Fruit fly (Drosophila melanogaster) whole organism, embryonic: ENCODE results near the gene Hmt4-20.

Source experiments
- ATbp ChIP-seq: fragments of 200-800 bp; sonication (Bioruptor generic); optimal IDR thresholded peaks from 2 replicates; lab custom pipeline; 2017; ENCODE audit warnings: missing biosample characterization, mild to moderate bottlenecking, missing genetic modification characterization, missing genetic modification reagents
- Ada2b ChIP-seq: fragments of 200-800 bp; sonication (Bioruptor generic); IDR thresholded peaks from 2 replicates; pipeline ENCODE4 v1.3.6; 2022; ENCODE audit warnings: missing biosample characterization, missing genetic modification characterization
- Bgb ChIP-seq: fragments of 200-800 bp; sonication (Bioruptor generic); IDR thresholded peaks from 2 replicates; pipeline ENCODE4 v1.3.6; 2022; ENCODE audit warnings: missing biosample characterization, missing genetic modification characterization; ENCODE audit not compliant: partially characterized antibody
- CG10431 ChIP-seq: fragments of 200-800 bp; sonication (Bioruptor generic); optimal IDR thresholded peaks from 3 replicates; lab custom pipeline; 2018; ENCODE audit warnings: missing biosample characterization, mild to moderate bottlenecking, missing genetic modification characterization
- CG10959 ChIP-seq: fragments of 200-800 bp; sonication (Bioruptor generic); IDR thresholded peaks from 2 replicates; pipeline ENCODE4 v1.3.6; 2022; ENCODE audit warnings: missing biosample characterization, missing genetic modification characterization
- CG12299 ChIP-seq: fragments of 200-800 bp; sonication (Bioruptor generic); optimal IDR thresholded peaks from 2 replicates; lab custom pipeline; 2018; ENCODE audit warnings: missing biosample characterization, mild to moderate bottlenecking, missing genetic modification characterization
- CG14441 ChIP-seq: fragments of 200-800 bp; sonication (Bioruptor generic); IDR thresholded peaks from 2 replicates; pipeline ENCODE4 v1.3.6; 2022; ENCODE audit warnings: missing biosample characterization, missing genetic modification characterization
- CG14667 ChIP-seq: fragments of 200-800 bp; sonication (Bioruptor generic); IDR thresholded peaks from 2 replicates; pipeline ENCODE4 v1.3.6; 2022; ENCODE audit warnings: missing biosample characterization, missing genetic modification characterization
- CG1603 ChIP-seq: fragments of 200-800 bp; sonication (Bioruptor generic); optimal IDR thresholded peaks from 2 replicates; lab custom pipeline; 2019; ENCODE audit warnings: missing biosample characterization, mild to moderate bottlenecking, missing genetic modification characterization, moderate library complexity
- CG17186 ChIP-seq: fragments of 200-800 bp; sonication (Bioruptor generic); optimal IDR thresholded peaks from 3 replicates; lab custom pipeline; 2017; ENCODE audit warnings: missing biosample characterization, missing genetic modification reagents, missing genetic modification characterization
- CG17385 ChIP-seq: fragments of 200-800 bp; sonication (Bioruptor generic); optimal IDR thresholded peaks from 3 replicates; lab custom pipeline; 2018; ENCODE audit warnings: missing biosample characterization, mild to moderate bottlenecking, missing genetic modification characterization
- CG18619 ChIP-seq: fragments of 200-800 bp; sonication (Bioruptor generic); optimal IDR thresholded peaks from 3 replicates; lab custom pipeline; 2017; ENCODE audit warnings: missing biosample characterization, mild to moderate bottlenecking, missing genetic modification characterization
- CG2889 ChIP-seq: fragments of 200-800 bp; sonication (Bioruptor generic); IDR thresholded peaks from 3 replicates; pipeline ENCODE4 v1.3.6; 2022; ENCODE audit warnings: missing biosample characterization, missing genetic modification characterization
- CG33213 ChIP-seq: fragments of 200-800 bp; sonication (Bioruptor generic); optimal IDR thresholded peaks from 3 replicates; lab custom pipeline; 2016; ENCODE audit warnings: missing biosample characterization, missing genetic modification characterization
- CG7963 ChIP-seq: fragments of 200-800 bp; sonication (Bioruptor generic); IDR thresholded peaks from 3 replicates; pipeline ENCODE4 v1.3.6; 2022; ENCODE audit warnings: missing biosample characterization, missing genetic modification characterization; ENCODE audit not compliant: partially characterized antibody
- CG8281 ChIP-seq: fragments of 200-800 bp; sonication (Bioruptor generic); optimal IDR thresholded peaks from 2 replicates; lab custom pipeline; 2018; ENCODE audit warnings: missing biosample characterization, mild to moderate bottlenecking, missing genetic modification characterization, moderate library complexity
- Doc2 ChIP-seq: fragments of 200-800 bp; sonication (Bioruptor generic); IDR thresholded peaks from 2 replicates; pipeline ENCODE4 v1.3.6; 2022; ENCODE audit warnings: missing biosample characterization, missing genetic modification characterization
- Elba2 ChIP-seq: fragments of 200-800 bp; sonication (Bioruptor generic); optimal IDR thresholded peaks from 3 replicates; lab custom pipeline; 2016; ENCODE audit warnings: missing biosample characterization, missing genetic modification characterization
- Fer2 ChIP-seq: fragments of 200-800 bp; sonication (Bioruptor generic); optimal IDR thresholded peaks from 2 replicates; lab custom pipeline; 2018; ENCODE audit warnings: missing biosample characterization, mild to moderate bottlenecking, missing genetic modification characterization, moderate library complexity
- HLH4C ChIP-seq: fragments of 200-800 bp; sonication (Bioruptor generic); IDR thresholded peaks from 3 replicates; pipeline ENCODE4 v1.3.6; 2022; ENCODE audit warnings: missing biosample characterization, missing genetic modification characterization; ENCODE audit not compliant: partially characterized antibody
- Hey ChIP-seq: fragments of 200-800 bp; sonication (Bioruptor generic); optimal IDR thresholded peaks from 3 replicates; lab custom pipeline; 2018; ENCODE audit warnings: missing biosample characterization, mild to moderate bottlenecking, missing genetic modification characterization
- HmgZ ChIP-seq: fragments of 200-800 bp; sonication (Bioruptor generic); optimal IDR thresholded peaks from 2 replicates; lab custom pipeline; 2018; ENCODE audit warnings: missing biosample characterization, mild to moderate bottlenecking, missing genetic modification characterization
- Hr39 ChIP-seq: fragments of >200 bp; optimal IDR thresholded peaks from 2 replicates; lab custom pipeline; 2017
- Lhr ChIP-seq: fragments of 200-800 bp; sonication (Bioruptor generic); optimal IDR thresholded peaks from 3 replicates; lab custom pipeline; 2017; ENCODE audit warnings: mild to moderate bottlenecking, missing biosample characterization, missing genetic modification reagents, missing genetic modification characterization
- MTF-1 ChIP-seq: fragments of 200-800 bp; sonication (Bioruptor generic); optimal IDR thresholded peaks from 2 replicates; lab custom pipeline; 2018; ENCODE audit warnings: missing biosample characterization, mild to moderate bottlenecking, missing genetic modification characterization, borderline replicate concordance
- Mes4 ChIP-seq: fragments of 200-800 bp; sonication (Bioruptor generic); optimal IDR thresholded peaks from 2 replicates; lab custom pipeline; 2016; ENCODE audit warnings: missing biosample characterization, missing genetic modification characterization
- Oaz ChIP-seq: fragments of 200-800 bp; sonication (Bioruptor generic); IDR thresholded peaks from 2 replicates; pipeline ENCODE4 v1.3.6; 2022; ENCODE audit warnings: missing biosample characterization, missing genetic modification characterization
- Side ChIP-seq: fragments of 200-800 bp; sonication (Bioruptor generic); optimal IDR thresholded peaks from 2 replicates; lab custom pipeline; 2016; ENCODE audit warnings: missing biosample characterization, missing genetic modification characterization
- Sin3A ChIP-seq: fragments of >200 bp; optimal IDR thresholded peaks from 2 replicates; lab custom pipeline; 2018
- Usf ChIP-seq: fragments of 200-800 bp; sonication (Bioruptor generic); optimal IDR thresholded peaks from 2 replicates; lab custom pipeline; 2017; ENCODE audit warnings: missing genotype, missing biosample characterization, missing genetic modification characterization
- abd-A ChIP-seq: fragments of 200-800 bp; sonication (Bioruptor generic); optimal IDR thresholded peaks from 3 replicates; lab custom pipeline; 2019; ENCODE audit warnings: missing biosample characterization, mild to moderate bottlenecking, missing genetic modification characterization, moderate library complexity
- bsh ChIP-seq, 2 experiments: fragments of 200-800 bp; sonication (Bioruptor generic); optimal IDR thresholded peaks; 2 replicates each; lab custom pipeline; 2017 to 2018; ENCODE audit warnings: mild to moderate bottlenecking in 2 of 2, missing biosample characterization in 2 of 2, missing genetic modification characterization in 2 of 2, moderate library complexity in 1 of 2
- da ChIP-seq: fragments of 200-800 bp; sonication (Bioruptor generic); optimal IDR thresholded peaks from 2 replicates; lab custom pipeline; 2016; ENCODE audit warnings: missing biosample characterization, missing genetic modification characterization
- ems ChIP-seq: fragments of 200-800 bp; sonication (Bioruptor generic); optimal IDR thresholded peaks from 3 replicates; lab custom pipeline; 2016; ENCODE audit warnings: missing biosample characterization, missing genetic modification characterization
- gcm2 ChIP-seq: fragments of 200-800 bp; sonication (Bioruptor generic); optimal IDR thresholded peaks from 2 replicates; lab custom pipeline; 2016; ENCODE audit warnings: missing biosample characterization, missing genetic modification characterization
- hb ChIP-seq: fragments of 200-800 bp; sonication (Bioruptor generic); IDR thresholded peaks from 3 replicates; pipeline ENCODE4 v1.3.6; 2022; ENCODE audit warnings: missing biosample characterization, missing genetic modification characterization; ENCODE audit not compliant: partially characterized antibody
- insv ChIP-seq, 2 experiments: fragments of 200-800 bp; sonication (Bioruptor generic); optimal IDR thresholded peaks; 3 replicates each; lab custom pipeline; 2016 to 2018; ENCODE audit warnings: missing biosample characterization in 2 of 2, missing genetic modification characterization in 2 of 2
- kah ChIP-seq: fragments of 200-800 bp; sonication (Bioruptor generic); optimal IDR thresholded peaks from 2 replicates; lab custom pipeline; 2018; ENCODE audit warnings: missing biosample characterization, mild to moderate bottlenecking, missing genetic modification characterization
- knrl ChIP-seq: fragments of 200-800 bp; sonication (Bioruptor generic); IDR thresholded peaks from 3 replicates; pipeline ENCODE4 v1.3.6; 2022; ENCODE audit warnings: missing biosample characterization, missing genetic modification characterization; ENCODE audit not compliant: partially characterized antibody
- maf-S ChIP-seq: fragments of 200-800 bp; sonication (Bioruptor generic); optimal IDR thresholded peaks from 2 replicates; lab custom pipeline; 2016; ENCODE audit warnings: missing biosample characterization, missing genetic modification characterization
- mirr ChIP-seq: fragments of 200-800 bp; sonication (Bioruptor generic); optimal IDR thresholded peaks from 3 replicates; lab custom pipeline; 2018; ENCODE audit warnings: missing biosample characterization, mild to moderate bottlenecking, missing genetic modification characterization
- onecut ChIP-seq: fragments of 200-800 bp; sonication (Bioruptor generic); IDR thresholded peaks from 2 replicates; pipeline ENCODE4 v1.3.6; 2022; ENCODE audit warnings: missing biosample characterization, missing genetic modification characterization
- prd ChIP-seq, 3 experiments: fragments of >200 bp in 2 of 3; fragments of 200-800 bp in 1 of 3; sonication (Bioruptor generic) in 1 of 3; optimal IDR thresholded peaks in 2 of 3; IDR thresholded peaks in 1 of 3; 2 replicates in 2 of 3; 3 replicates in 1 of 3; pipeline versions ENCODE4 v1.3.6 to Lab custom; 2017 to 2022; ENCODE audit warnings: missing biosample characterization in 1 of 3, missing genetic modification characterization in 1 of 3
- row ChIP-seq: fragments of 200-800 bp; sonication (Bioruptor generic); IDR thresholded peaks from 3 replicates; pipeline ENCODE4 v1.3.6; 2022; ENCODE audit warnings: missing biosample characterization, missing genetic modification characterization
- sr ChIP-seq: fragments of 200-800 bp; sonication (Bioruptor generic); IDR thresholded peaks from 3 replicates; pipeline ENCODE4 v1.3.6; 2022; ENCODE audit warnings: missing biosample characterization, missing genetic modification characterization
- tio ChIP-seq: fragments of 200-800 bp; sonication (Bioruptor generic); optimal IDR thresholded peaks from 2 replicates; lab custom pipeline; 2017; ENCODE audit warnings: missing biosample characterization, missing genetic modification characterization, inconsistent platforms
- twi ChIP-seq: fragments of 200-800 bp; optimal IDR thresholded peaks from 2 replicates; lab custom pipeline; 2019; ENCODE audit warnings: missing biosample characterization, mild to moderate bottlenecking, missing genetic modification characterization, moderate library complexity
- usp ChIP-seq: fragments of >200 bp; optimal IDR thresholded peaks from 2 replicates; lab custom pipeline; 2017; ENCODE audit warnings: missing biosample characterization, missing genetic modification characterization
- vfl ChIP-seq: fragments of 200-800 bp; sonication (Bioruptor generic); optimal IDR thresholded peaks from 2 replicates; lab custom pipeline; 2016; ENCODE audit warnings: missing biosample characterization, missing genetic modification characterization
- zf30C ChIP-seq: fragments of 200-800 bp; sonication (Bioruptor generic); optimal IDR thresholded peaks from 3 replicates; lab custom pipeline; 2018; ENCODE audit warnings: missing biosample characterization, mild to moderate bottlenecking, missing genetic modification characterization
- zfh1 ChIP-seq: fragments of 200-800 bp; sonication (Bioruptor generic); IDR thresholded peaks from 3 replicates; pipeline ENCODE4 v1.3.6; 2022; ENCODE audit warnings: missing biosample characterization, missing genetic modification characterization
- zfh2 ChIP-seq: fragments of 200-800 bp; sonication (Bioruptor generic); optimal IDR thresholded peaks from 2 replicates; lab custom pipeline; 2016; ENCODE audit warnings: missing biosample characterization, missing genetic modification characterization

Hmt4-20 gene

DNA sequence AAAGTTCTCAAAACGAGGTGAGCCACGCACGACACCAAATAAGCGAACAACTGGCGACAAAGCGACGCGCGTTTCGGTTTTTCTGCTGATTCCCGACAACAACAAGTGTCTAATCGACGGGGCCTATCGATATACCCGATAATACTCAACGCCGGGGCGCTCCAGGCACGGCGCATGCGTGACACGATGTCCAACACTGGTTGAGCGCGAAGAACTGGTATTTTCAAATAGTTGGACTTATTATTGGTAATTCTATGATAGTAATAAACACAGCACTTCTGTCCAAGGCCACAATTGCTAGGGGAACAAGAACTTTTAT, 38.4 kb downstream of the Hmt4-20 start (continued):
- TF ChIP-seq zf30C (GFP tag; lab: Kevin White, UChicago) (no peak), knrl (GFP tag; lab: Robert Waterston, UW) (peak; percentile 72), CG18619 (GFP tag; lab: Kevin White, UChicago) (no peak), CG12299 (tag; lab: Kevin White, UChicago) (no peak), CG10959 (GFP tag; lab: Robert Waterston, UW) (no peak), insv (GFP tag; optimal IDR thresholded peaks at IDR 0.05; lab: Kevin White, UChicago) (no peak), hb (0 out of 3 replicates have a peak, but pooled peaks have one; percentile 59), abd-A (tag; lab: Kevin White, UChicago) (no peak), HLH4C (peak; percentile 69), ATbp (no peak), prd (optimal IDR thresholded peaks at IDR 0.05; lab: Kevin White, UChicago) (no peak), prd (GFP tag; IDR thresholded peaks at IDR 0.05; lab: Robert Waterston, UW) (0 out of 3 replicates have a peak, but pooled peaks have one; percentile 27), CG1603 (tag; lab: Kevin White, UChicago) (peak; percentile 70), Lhr (no peak), twi (tag; lab: Kevin White, UChicago) (no peak), ems (GFP tag; lab: Kevin White, UChicago) (no peak), zfh2 (GFP tag; lab: Kevin White, UChicago) (peak; percentile 35), CG10431 (no peak), CG33213 (no peak), Side (GFP tag; lab: Kevin White, UChicago) (no peak), kah (GFP tag; lab: Kevin White, UChicago) (peak; percentile 88), CG14441 (GFP tag; lab: Robert Waterston, UW) (no peak), Hey (no peak), row (GFP tag; lab: Robert Waterston, UW) (0 out of 3 replicates have a peak, but pooled peaks have one; percentile 8), HmgZ (tag; lab: Kevin White, UChicago) (peak; percentile 41), CG14667 (no peak), CG17385 (GFP tag; lab: Kevin White, UChicago) (no peak), usp (no peak), Oaz (GFP tag; lab: Robert Waterston, UW) (no peak), CG2889 (GFP tag; lab: Robert Waterston, UW) (no peak), MTF-1 (GFP tag; lab: Kevin White, UChicago) (no peak), CG7963 (GFP tag; lab: Robert Waterston, UW) (peak; percentile 64; the same call in 2 of the 3 replicates), da (GFP tag; lab: Kevin White, UChicago) (no peak), onecut (GFP tag; lab: Robert Waterston, UW) (no peak), Bgb (GFP tag; lab: Robert Waterston, UW) (peak; percentile 82), bsh (GFP tag; optimal IDR thresholded peaks at IDR 0.05; lab: Kevin White, UChicago) (no peak), CG8281 (tag; lab: Kevin White, UChicago) (no peak), sr (GFP tag; lab: Robert Waterston, UW) (no peak), vfl (GFP tag; lab: Kevin White, UChicago) (no peak), Sin3A (lab: Kevin White, UChicago) (peak; percentile 26), Fer2 (tag; lab: Kevin White, UChicago) (no peak), CG17186 (GFP tag; lab: Kevin White, UChicago) (peak; percentile 93), Doc2 (GFP tag; lab: Robert Waterston, UW) (no peak), zfh1 (GFP tag; lab: Robert Waterston, UW) (no peak), Usf (GFP tag; lab: Kevin White, UChicago) (no peak), mirr (GFP tag; lab: Kevin White, UChicago) (no peak), maf-S (no peak), tio (GFP tag; lab: Kevin White, UChicago) (no peak), Hr39 (no peak), Elba2 (GFP tag; lab: Kevin White, UChicago) (no peak), gcm2 (GFP tag; lab: Kevin White, UChicago) (no peak), Ada2b (GFP tag; lab: Robert Waterston, UW) (no peak), Mes4 (GFP tag; lab: Kevin White, UChicago) (no peak)
